Fruit fly (Drosophila melanogaster) Kc167 (cell line): ENCODE measurements around the gene CG1146.

ENCODE experiments used
- Sin3A ChIP-seq: fragments of >200 bp; optimal IDR thresholded peaks from 2 replicates; lab custom pipeline; 2018; ENCODE audit warnings: missing external identifiers
- h ChIP-seq: fragments of >200 bp; optimal IDR thresholded peaks from 3 replicates; lab custom pipeline; 2018; ENCODE audit warnings: missing external identifiers
- ttk ChIP-seq: sonication (Bioruptor generic); optimal IDR thresholded peaks from 2 replicates; lab custom pipeline; 2017; ENCODE audit warnings: missing external identifiers

DNA sequence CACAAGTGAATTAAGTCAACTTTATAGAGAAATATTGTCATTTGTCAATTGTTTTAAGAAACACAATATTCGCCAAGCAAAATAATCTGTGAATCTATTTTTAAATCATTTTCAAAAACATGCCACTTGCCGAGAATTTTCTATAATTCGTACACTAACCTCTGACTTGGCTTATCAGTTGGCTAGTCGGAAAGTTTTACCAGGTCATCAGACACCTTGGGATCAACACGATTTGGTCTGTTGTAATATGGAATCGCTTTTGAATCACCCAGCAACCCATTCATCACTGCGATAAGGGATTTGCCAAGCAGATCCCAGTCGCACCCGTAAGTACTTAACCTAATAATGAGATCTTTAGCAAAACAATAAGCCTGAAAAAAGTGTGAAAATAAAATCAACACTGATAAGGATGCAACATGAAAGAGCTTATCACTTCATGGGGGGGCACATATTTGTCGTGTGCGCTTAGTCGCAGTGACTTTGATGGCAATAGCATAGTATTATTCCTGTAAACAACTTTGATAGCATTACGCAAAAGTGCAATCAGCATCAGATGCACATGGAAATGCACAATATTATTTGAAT lies 15.5 kb downstream of the CG1146 start:
- no peak for TF ChIP-seq h
- no peak for TF ChIP-seq ttk (lab: Kevin White, UChicago)
- TF ChIP-seq Sin3A: no peak
